Worm (Caenorhabditis elegans) whole organism, L2 larva: ENCODE measurements around the gene fbxa-165.

Experiments used
- R02D3.7 ChIP-seq: fragments of 150-350 bp; optimal IDR thresholded peaks from 2 replicates; lab custom pipeline; 2014; ENCODE audit warnings: missing biosample characterization, missing genetic modification characterization
- ceh-16 ChIP-seq: fragments of 150-350 bp; optimal IDR thresholded peaks from 2 replicates; lab custom pipeline; 2014; ENCODE audit warnings: missing biosample characterization, missing genetic modification characterization
- ceh-82 ChIP-seq: fragments of 150-350 bp; optimal IDR thresholded peaks from 2 replicates; lab custom pipeline; 2014; ENCODE audit warnings: missing biosample characterization, missing genetic modification characterization
- dmd-4 ChIP-seq: sonication (generic microtip); optimal IDR thresholded peaks from 2 replicates; lab custom pipeline; 2017; ENCODE audit warnings: missing biosample characterization, missing genetic modification characterization
- elt-3 ChIP-seq: sonication (generic microtip); optimal IDR thresholded peaks from 2 replicates; lab custom pipeline; 2017; ENCODE audit warnings: missing biosample characterization, missing genetic modification characterization
- fos-1 ChIP-seq: fragments of 150-350 bp; optimal IDR thresholded peaks from 2 replicates; lab custom pipeline; 2014; ENCODE audit warnings: missing biosample characterization, missing genetic modification characterization
- lin-39 ChIP-seq: fragments of 150-350 bp; optimal IDR thresholded peaks from 2 replicates; lab custom pipeline; 2014; ENCODE audit warnings: missing biosample characterization, missing genetic modification reagents, missing genetic modification characterization
- lsy-2 ChIP-seq, 2 experiments: fragments of 150-350 bp in 1 of 2; sonication (generic microtip) in 1 of 2; optimal IDR thresholded peaks; 2 replicates each; lab custom pipeline; 2014 to 2017; ENCODE audit warnings: missing biosample characterization in 2 of 2, missing genetic modification characterization in 2 of 2
- mab-5 ChIP-seq: fragments of 150-350 bp; optimal IDR thresholded peaks from 2 replicates; lab custom pipeline; 2014; ENCODE audit warnings: missing biosample characterization, missing genetic modification characterization
- nhr-25 ChIP-seq: fragments of 150-350 bp; sonication (generic microtip); optimal IDR thresholded peaks from 3 replicates; lab custom pipeline; 2014; ENCODE audit warnings: missing biosample characterization, missing genetic modification characterization
- nhr-77 ChIP-seq: fragments of 150-350 bp; optimal IDR thresholded peaks from 2 replicates; lab custom pipeline; 2014; ENCODE audit warnings: missing biosample characterization, missing genetic modification characterization
- unc-62 ChIP-seq: fragments of 150-350 bp; optimal IDR thresholded peaks from 2 replicates; lab custom pipeline; 2014; ENCODE audit warnings: missing biosample characterization, missing genetic modification reagents, missing genetic modification characterization

DNA sequence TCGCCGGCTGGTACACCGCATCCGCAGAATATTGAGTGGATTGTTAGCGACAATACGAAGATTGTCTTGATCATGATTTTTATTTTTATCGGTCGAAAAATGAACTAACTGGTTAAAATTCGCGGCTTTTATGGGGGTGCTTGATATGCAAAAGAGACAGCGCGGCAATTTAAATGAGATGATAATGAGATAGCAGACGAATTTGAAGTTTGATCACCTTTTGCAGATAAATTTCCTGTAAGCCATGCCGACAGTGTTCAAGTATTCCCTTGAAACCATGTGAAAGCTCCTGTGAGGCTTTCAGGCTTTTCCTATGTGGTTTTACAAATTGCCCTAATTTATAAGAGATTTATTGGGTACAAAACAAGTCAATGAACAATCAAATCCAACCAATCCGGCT is 29.9 kb upstream of the fbxa-165 start, which contains the start of gene ZC204.17:
- no peak for TF ChIP-seq elt-3 (tag; lab: Kevin White, UChicago)
- no peak for TF ChIP-seq nhr-77 (tag; lab: Kevin White, UChicago)
- TF ChIP-seq lsy-2 (tag; optimal IDR thresholded peaks at IDR 0.05; lab: Kevin White, UChicago), result no peak
- no peak for TF ChIP-seq lin-39 (tag; lab: Kevin White, UChicago)
- no peak for TF ChIP-seq mab-5
- no peak for TF ChIP-seq ceh-82 (tag; lab: Kevin White, UChicago)
- no peak for TF ChIP-seq dmd-4
- no peak for TF ChIP-seq R02D3.7
- TF ChIP-seq nhr-25 (tag; lab: Kevin White, UChicago), result no peak
- no peak for TF ChIP-seq fos-1
- no peak for TF ChIP-seq ceh-16 (tag; lab: Kevin White, UChicago)
- TF ChIP-seq unc-62 (GFP tag; lab: Kevin White, UChicago), result no peak
